Fruit fly (Drosophila melanogaster) S2 (cell line): ENCODE measurements around the gene CG34159.

Source experiments
- CG8478 ChIP-seq: fragments of >200 bp; optimal IDR thresholded peaks from 2 replicates; lab custom pipeline; 2018
- CTCF ChIP-seq, 2 experiments: fragments of >200 bp; optimal IDR thresholded peaks; 2 replicates each; lab custom pipeline; 2018

DNA sequence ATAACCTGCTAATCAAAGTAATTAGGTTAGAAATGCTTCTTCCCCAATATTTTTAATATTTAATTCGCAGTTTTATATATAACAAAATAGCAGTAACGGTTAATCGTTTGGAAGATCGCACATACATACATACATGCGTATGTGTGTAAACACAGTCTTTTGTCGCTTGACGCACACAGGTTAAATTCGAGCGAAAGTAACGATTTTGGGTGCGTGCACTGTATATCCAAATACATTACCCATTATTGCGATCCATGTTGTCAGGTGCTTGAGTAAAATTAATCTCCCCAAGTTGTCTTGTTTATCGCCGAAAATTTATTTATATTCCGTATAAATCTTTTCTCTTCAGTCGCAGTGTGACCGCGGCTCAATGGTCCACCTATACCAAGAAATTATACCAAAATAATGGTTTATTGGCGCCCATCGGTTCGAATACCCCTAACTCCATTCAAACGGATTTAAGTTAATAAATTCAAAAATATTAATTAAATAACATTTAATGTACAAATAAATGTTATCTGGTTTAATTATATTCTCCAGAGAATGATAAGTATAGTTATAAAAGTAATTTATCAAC is at the start of gene CG34159:
- TF ChIP-seq CTCF (optimal IDR thresholded peaks at IDR 0.05; lab: Kevin White, UChicago), result no peak
- no peak for TF ChIP-seq CG8478 (lab: Kevin White, UChicago)
